Worm (Caenorhabditis elegans) whole organism, L2 larva: Measurements from ENCODE around the gene dpff-1.

Experiments
- C34F6.9 ChIP-seq: fragments of 150-350 bp; optimal IDR thresholded peaks from 2 replicates; lab custom pipeline; 2014; ENCODE audit warnings: missing biosample characterization, missing genetic modification characterization
- F13H6.1 ChIP-seq: sonication (generic microtip); optimal IDR thresholded peaks from 2 replicates; lab custom pipeline; 2016; ENCODE audit warnings: missing genetic modification characterization, missing compliant biosample characterization
- R02D3.7 ChIP-seq: fragments of 150-350 bp; optimal IDR thresholded peaks from 2 replicates; lab custom pipeline; 2014; ENCODE audit warnings: missing biosample characterization, missing genetic modification characterization
- Y55F3AM.14 ChIP-seq: fragments of 200-800 bp; sonication (Bioruptor generic); optimal IDR thresholded peaks from 2 replicates; lab custom pipeline; 2018; ENCODE audit warnings: mild to moderate bottlenecking, missing genetic modification characterization, missing compliant biosample characterization
- ZK546.5 ChIP-seq: sonication (generic microtip); optimal IDR thresholded peaks from 2 replicates; lab custom pipeline; 2017; ENCODE audit warnings: missing biosample characterization, missing genetic modification characterization
- alr-1 ChIP-seq: fragments of 150-350 bp; optimal IDR thresholded peaks from 2 replicates; lab custom pipeline; 2014; ENCODE audit warnings: missing biosample characterization, missing genetic modification characterization
- aly-2 ChIP-seq: fragments of 150-350 bp; optimal IDR thresholded peaks from 2 replicates; lab custom pipeline; 2014; ENCODE audit warnings: missing biosample characterization, missing genetic modification characterization
- ama-1 ChIP-seq: fragments of 150-350 bp; optimal IDR thresholded peaks from 2 replicates; lab custom pipeline; 2018; ENCODE audit warnings: inconsistent platforms
- blmp-1 ChIP-seq: sonication (generic microtip); optimal IDR thresholded peaks from 2 replicates; lab custom pipeline; 2017; ENCODE audit warnings: missing genetic modification characterization, mild to moderate bottlenecking, missing compliant biosample characterization, antibody characterized with exemption, moderate library complexity; ENCODE audit not compliant: insufficient read depth
- ceh-16 ChIP-seq: fragments of 150-350 bp; optimal IDR thresholded peaks from 2 replicates; lab custom pipeline; 2014; ENCODE audit warnings: missing biosample characterization, missing genetic modification characterization
- ceh-82 ChIP-seq: fragments of 150-350 bp; optimal IDR thresholded peaks from 2 replicates; lab custom pipeline; 2014; ENCODE audit warnings: missing biosample characterization, missing genetic modification characterization
- crh-2 ChIP-seq: sonication (generic microtip); optimal IDR thresholded peaks from 2 replicates; lab custom pipeline; 2017; ENCODE audit warnings: missing biosample characterization, missing genetic modification characterization
- dmd-4 ChIP-seq: sonication (generic microtip); optimal IDR thresholded peaks from 2 replicates; lab custom pipeline; 2017; ENCODE audit warnings: missing biosample characterization, missing genetic modification characterization
- egl-27 ChIP-seq: sonication (generic microtip); optimal IDR thresholded peaks from 3 replicates; lab custom pipeline; 2017; ENCODE audit warnings: missing biosample characterization, missing genetic modification reagents, missing genetic modification characterization
- elt-1 ChIP-seq: fragments of 150-350 bp; optimal IDR thresholded peaks from 2 replicates; lab custom pipeline; 2014; ENCODE audit warnings: missing biosample characterization, missing genetic modification characterization
- elt-3 ChIP-seq: sonication (generic microtip); optimal IDR thresholded peaks from 2 replicates; lab custom pipeline; 2017; ENCODE audit warnings: missing biosample characterization, missing genetic modification characterization
- fos-1 ChIP-seq: fragments of 150-350 bp; optimal IDR thresholded peaks from 2 replicates; lab custom pipeline; 2014; ENCODE audit warnings: missing biosample characterization, missing genetic modification characterization
- gmeb-1 ChIP-seq: fragments of 150-350 bp; optimal IDR thresholded peaks from 2 replicates; lab custom pipeline; 2014; ENCODE audit warnings: missing biosample characterization, missing genetic modification characterization
- lin-11 ChIP-seq: fragments of 150-350 bp; sonication (generic microtip); optimal IDR thresholded peaks from 2 replicates; lab custom pipeline; 2014; ENCODE audit warnings: missing biosample characterization, missing genetic modification characterization, inconsistent platforms, mixed read lengths
- lin-13 ChIP-seq: fragments of 150-350 bp; optimal IDR thresholded peaks from 2 replicates; lab custom pipeline; 2014; ENCODE audit warnings: missing biosample characterization, missing genetic modification reagents, missing genetic modification characterization
- lin-39 ChIP-seq: fragments of 150-350 bp; optimal IDR thresholded peaks from 2 replicates; lab custom pipeline; 2014; ENCODE audit warnings: missing biosample characterization, missing genetic modification reagents, missing genetic modification characterization
- lsy-2 ChIP-seq, 2 experiments: fragments of 150-350 bp in 1 of 2; sonication (generic microtip) in 1 of 2; optimal IDR thresholded peaks; 2 replicates each; lab custom pipeline; 2014 to 2017; ENCODE audit warnings: missing biosample characterization in 2 of 2, missing genetic modification characterization in 2 of 2
- mab-5 ChIP-seq: fragments of 150-350 bp; optimal IDR thresholded peaks from 2 replicates; lab custom pipeline; 2014; ENCODE audit warnings: missing biosample characterization, missing genetic modification characterization
- mbf-1 ChIP-seq: sonication (generic microtip); optimal IDR thresholded peaks from 2 replicates; lab custom pipeline; 2017; ENCODE audit warnings: missing biosample characterization, missing genetic modification characterization
- mdl-1 ChIP-seq, 2 experiments: fragments of 150-350 bp in 1 of 2; sonication (generic microtip) in 1 of 2; optimal IDR thresholded peaks; 2 replicates each; lab custom pipeline; 2017; ENCODE audit warnings: missing biosample characterization in 2 of 2, missing genetic modification characterization in 2 of 2
- nhr-10 ChIP-seq: sonication (generic microtip); optimal IDR thresholded peaks from 2 replicates; lab custom pipeline; 2017; ENCODE audit warnings: missing biosample characterization, missing genetic modification characterization
- nhr-11 ChIP-seq: fragments of 150-350 bp; optimal IDR thresholded peaks from 2 replicates; lab custom pipeline; 2014; ENCODE audit warnings: missing biosample characterization, missing genetic modification characterization
- nhr-12 ChIP-seq: fragments of 150-350 bp; optimal IDR thresholded peaks from 2 replicates; lab custom pipeline; 2014; ENCODE audit warnings: missing biosample characterization, missing genetic modification characterization
- nhr-129 ChIP-seq: fragments of 150-350 bp; optimal IDR thresholded peaks from 2 replicates; lab custom pipeline; 2014; ENCODE audit warnings: missing biosample characterization, missing genetic modification characterization
- nhr-21 ChIP-seq: fragments of 150-350 bp; optimal IDR thresholded peaks from 2 replicates; lab custom pipeline; 2014; ENCODE audit warnings: missing biosample characterization, missing genetic modification characterization
- nhr-23 ChIP-seq: fragments of 150-350 bp; optimal IDR thresholded peaks from 2 replicates; lab custom pipeline; 2014; ENCODE audit warnings: missing biosample characterization, missing genetic modification reagents, missing genetic modification characterization
- nhr-237 ChIP-seq: fragments of 150-350 bp; optimal IDR thresholded peaks from 2 replicates; lab custom pipeline; 2014; ENCODE audit warnings: missing biosample characterization, missing genetic modification characterization
- nhr-25 ChIP-seq: fragments of 150-350 bp; sonication (generic microtip); optimal IDR thresholded peaks from 3 replicates; lab custom pipeline; 2014; ENCODE audit warnings: missing biosample characterization, missing genetic modification characterization
- nhr-6 ChIP-seq: fragments of 150-350 bp; optimal IDR thresholded peaks from 2 replicates; lab custom pipeline; 2014; ENCODE audit warnings: missing biosample characterization, missing genetic modification characterization
- nhr-77 ChIP-seq: fragments of 150-350 bp; optimal IDR thresholded peaks from 2 replicates; lab custom pipeline; 2014; ENCODE audit warnings: missing biosample characterization, missing genetic modification characterization
- peb-1 ChIP-seq: fragments of 150-350 bp; optimal IDR thresholded peaks from 2 replicates; lab custom pipeline; 2014; ENCODE audit warnings: missing biosample characterization, missing genetic modification characterization
- sem-4 ChIP-seq: fragments of 150-350 bp; optimal IDR thresholded peaks from 2 replicates; lab custom pipeline; 2014; ENCODE audit warnings: missing biosample characterization, missing genetic modification reagents, missing genetic modification characterization
- skn-1 ChIP-seq: sonication (generic microtip); optimal IDR thresholded peaks from 2 replicates; lab custom pipeline; 2017; ENCODE audit warnings: missing biosample characterization, missing genetic modification characterization
- sma-3 ChIP-seq: sonication (generic microtip); optimal IDR thresholded peaks from 2 replicates; lab custom pipeline; 2016; ENCODE audit warnings: missing genetic modification reagents, missing genetic modification characterization, missing compliant biosample characterization
- sma-9 ChIP-seq, 2 experiments: fragments of 150-350 bp in 1 of 2; sonication (generic microtip) in 1 of 2; optimal IDR thresholded peaks; 2 replicates each; lab custom pipeline; 2014 to 2016; ENCODE audit warnings: missing genetic modification characterization in 2 of 2, mild to moderate bottlenecking in 1 of 2, missing biosample characterization in 1 of 2, missing compliant biosample characterization in 1 of 2, missing genetic modification reagents in 1 of 2, moderate library complexity in 1 of 2
- snpc-4 ChIP-seq: fragments of 150-350 bp; optimal IDR thresholded peaks from 2 replicates; lab custom pipeline; 2014; ENCODE audit warnings: missing biosample characterization, missing genetic modification characterization
- unc-39 ChIP-seq: fragments of 150-350 bp; optimal IDR thresholded peaks from 2 replicates; lab custom pipeline; 2014; ENCODE audit warnings: missing biosample characterization, missing genetic modification characterization
- unc-55 ChIP-seq: fragments of 150-350 bp; sonication (generic microtip); optimal IDR thresholded peaks from 3 replicates; lab custom pipeline; 2014; ENCODE audit warnings: missing biosample characterization, missing genetic modification reagents, missing genetic modification characterization
- unc-62 ChIP-seq: fragments of 150-350 bp; optimal IDR thresholded peaks from 2 replicates; lab custom pipeline; 2014; ENCODE audit warnings: missing biosample characterization, missing genetic modification reagents, missing genetic modification characterization
- zag-1 ChIP-seq: fragments of 150-350 bp; optimal IDR thresholded peaks from 2 replicates; lab custom pipeline; 2014; ENCODE audit warnings: missing biosample characterization, missing genetic modification characterization
- ztf-1 ChIP-seq: fragments of 200-800 bp; sonication (Bioruptor generic); conservative IDR thresholded peaks from 2 replicates; pipeline ENCODE4 v1.3.6; 2022; ENCODE audit warnings: missing genetic modification characterization, missing compliant biosample characterization
- ztf-11 ChIP-seq: sonication (generic microtip); optimal IDR thresholded peaks from 2 replicates; lab custom pipeline; 2017; ENCODE audit warnings: missing biosample characterization, missing genetic modification characterization
- ztf-4 ChIP-seq: fragments of 150-350 bp; optimal IDR thresholded peaks from 2 replicates; lab custom pipeline; 2014; ENCODE audit warnings: missing biosample characterization, missing genetic modification characterization

Gene dpff-1

DNA sequence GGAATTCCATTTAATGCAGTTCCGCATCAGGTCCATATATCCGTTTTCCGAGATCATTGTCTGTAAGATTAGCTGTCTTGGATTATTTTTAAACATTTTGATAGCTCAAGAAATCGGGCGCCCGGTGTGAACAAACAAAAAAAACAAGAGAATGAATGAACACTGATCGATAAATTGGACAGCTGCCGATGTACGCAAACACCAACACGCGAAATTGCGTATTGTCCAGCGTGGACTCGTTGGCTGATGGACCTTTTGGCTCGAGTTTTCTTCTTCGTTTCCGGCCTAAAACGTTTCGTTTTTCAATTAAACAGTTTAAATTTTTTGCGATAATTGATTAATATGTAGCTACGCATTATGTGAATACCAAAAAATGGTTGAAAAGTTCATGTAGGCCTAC is at the start of gene dpff-1:
dpff-1 (minus strand) TSS at position 288 of the 400 bp plus-strand sequence.
- TF ChIP-seq skn-1 (tag; lab: Kevin White, UChicago) (no peak), ZK546.5 (no peak), sma-3 (GFP tag; lab: Kevin White, UChicago) (no peak), zag-1 (tag; lab: Kevin White, UChicago) (no peak), fos-1 (no peak), nhr-12 (tag; lab: Kevin White, UChicago) (no peak), blmp-1 (tag; lab: Kevin White, UChicago) (no peak), R02D3.7 (tag; lab: Kevin White, UChicago) (no peak), snpc-4 (tag; lab: Kevin White, UChicago) (no peak), mdl-1 (tag; optimal IDR thresholded peaks at IDR 0.05; lab: Kevin White, UChicago) (no peak), unc-62 (GFP tag; lab: Kevin White, UChicago) (no peak), ama-1 (peak; percentile 21), Y55F3AM.14 (GFP tag; lab: Kevin White, UChicago) (no peak), crh-2 (tag; lab: Kevin White, UChicago) (peak; percentile 3), nhr-129 (tag; lab: Kevin White, UChicago) (peak; percentile 39), sma-9 (GFP tag; optimal IDR thresholded peaks at IDR 0.05; lab: Kevin White, UChicago) (no peak), sma-9 (tag; optimal IDR thresholded peaks at IDR 0.05; lab: Kevin White, UChicago) (no peak), mab-5 (tag; lab: Kevin White, UChicago) (no peak), nhr-6 (tag; lab: Kevin White, UChicago) (no peak), lsy-2 (tag; optimal IDR thresholded peaks at IDR 0.05; lab: Kevin White, UChicago) (peak in 1 of 2 experiments; percentile 44), dmd-4 (tag; lab: Kevin White, UChicago) (no peak), nhr-11 (tag; lab: Kevin White, UChicago) (no peak), elt-3 (tag; lab: Kevin White, UChicago) (no peak), lin-39 (no peak), C34F6.9 (peak; percentile 37), nhr-21 (no peak), F13H6.1 (tag; lab: Kevin White, UChicago) (peak; percentile 34), ztf-4 (tag; lab: Kevin White, UChicago) (no peak), lin-13 (no peak), lin-11 (no peak), unc-39 (no peak), ceh-82 (no peak), peb-1 (tag; lab: Kevin White, UChicago) (no peak), egl-27 (no peak), aly-2 (no peak), ztf-11 (tag; lab: Kevin White, UChicago) (no peak), mbf-1 (no peak), nhr-23 (tag; lab: Kevin White, UChicago) (no peak), nhr-25 (tag; lab: Kevin White, UChicago) (no peak), ceh-16 (tag; lab: Kevin White, UChicago) (no peak), nhr-10 (tag; lab: Kevin White, UChicago) (no peak), unc-55 (GFP tag; lab: Kevin White, UChicago) (peak; percentile 39), nhr-237 (no peak), ztf-1 (GFP tag; lab: Robert Waterston, UW) (no peak), nhr-77 (no peak), elt-1 (tag; lab: Kevin White, UChicago) (no peak), gmeb-1 (tag; lab: Kevin White, UChicago) (peak; percentile 5), sem-4 (tag; lab: Kevin White, UChicago) (no peak), alr-1 (tag; lab: Kevin White, UChicago) (no peak)
